Fruit fly (Drosophila melanogaster) whole organism, wandering third instar larva: ENCODE data around the gene CG10738.
A peak's percentile ranks its signal among the peaks of the same experiment; 100 is the strongest.

Experiments used
- Abd-B ChIP-seq: fragments of >200 bp; optimal IDR thresholded peaks from 2 replicates; lab custom pipeline; 2017; ENCODE audit warnings: missing biosample characterization, missing genetic modification characterization
- CG32264 ChIP-seq: fragments of 200-800 bp; sonication (Bioruptor generic); optimal IDR thresholded peaks from 2 replicates; lab custom pipeline; 2016; ENCODE audit warnings: missing biosample characterization, missing genetic modification characterization
- CG9705 ChIP-seq: fragments of 200-800 bp; sonication (Bioruptor generic); optimal IDR thresholded peaks from 2 replicates; lab custom pipeline; 2018; ENCODE audit warnings: missing biosample characterization, mild to moderate bottlenecking, missing genetic modification characterization
- CrebA ChIP-seq: fragments of 200-800 bp; sonication (Bioruptor generic); optimal IDR thresholded peaks from 2 replicates; lab custom pipeline; 2016; ENCODE audit warnings: missing biosample characterization, mild to moderate bottlenecking, missing genetic modification characterization, borderline replicate concordance
- Dfd ChIP-seq: fragments of >200 bp; optimal IDR thresholded peaks from 2 replicates; lab custom pipeline; 2017; ENCODE audit warnings: missing biosample characterization, missing genetic modification characterization
- Dif ChIP-seq: fragments of 200-275, 200-300 bp; sonication (Bioruptor generic); optimal IDR thresholded peaks from 2 replicates; lab custom pipeline; 2018; ENCODE audit warnings: missing biosample characterization, missing genetic modification characterization; ENCODE audit not compliant: partially characterized antibody
- GATAd ChIP-seq: sonication (Bioruptor generic); optimal IDR thresholded peaks from 2 replicates; lab custom pipeline; 2016; ENCODE audit warnings: missing biosample characterization, missing genetic modification characterization
- HLH106 ChIP-seq: fragments of 200-800 bp; optimal IDR thresholded peaks from 3 replicates; lab custom pipeline; 2019; ENCODE audit warnings: missing biosample characterization, mild to moderate bottlenecking, missing genetic modification characterization, moderate library complexity
- Hnf4 ChIP-seq: fragments of 200-800 bp; sonication (Bioruptor generic); optimal IDR thresholded peaks from 2 replicates; lab custom pipeline; 2016; ENCODE audit warnings: missing biosample characterization, mild to moderate bottlenecking, missing genetic modification characterization
- Hr78 ChIP-seq: fragments of >200 bp; optimal IDR thresholded peaks from 2 replicates; lab custom pipeline; 2017; ENCODE audit warnings: missing biosample characterization, missing genetic modification characterization
- Hr83 ChIP-seq: fragments of 200-300 bp; sonication (Bioruptor generic); optimal IDR thresholded peaks from 2 replicates; lab custom pipeline; 2016; ENCODE audit warnings: missing biosample characterization, mild to moderate bottlenecking, missing genetic modification characterization, moderate library complexity; ENCODE audit not compliant: poor library complexity, severe bottlenecking
- Jra ChIP-seq: sonication (Bioruptor generic); optimal IDR thresholded peaks from 2 replicates; lab custom pipeline; 2016; ENCODE audit warnings: missing biosample characterization, missing genetic modification characterization
- Mio ChIP-seq: sonication (Bioruptor generic); optimal IDR thresholded peaks from 2 replicates; lab custom pipeline; 2016; ENCODE audit warnings: missing biosample characterization, missing genetic modification characterization
- Myc ChIP-seq: fragments of >200 bp; optimal IDR thresholded peaks from 2 replicates; lab custom pipeline; 2017
- N ChIP-seq: fragments of >200 bp; optimal IDR thresholded peaks from 2 replicates; lab custom pipeline; 2018; ENCODE audit warnings: missing biosample characterization, missing external identifiers, missing genetic modification characterization
- OdsH ChIP-seq: fragments of 200-800 bp; sonication (Bioruptor generic); optimal IDR thresholded peaks from 2 replicates; lab custom pipeline; 2016; ENCODE audit warnings: missing biosample characterization, mild to moderate bottlenecking, missing genetic modification characterization
- Rel ChIP-seq, 2 experiments: fragments of 200-800 bp; sonication (Bioruptor generic) in 1 of 2; optimal IDR thresholded peaks; 2 replicates in 1 of 2; 3 replicates in 1 of 2; lab custom pipeline; 2016 to 2019; ENCODE audit warnings: mild to moderate bottlenecking in 2 of 2, missing biosample characterization in 2 of 2, missing genetic modification characterization in 2 of 2, moderate library complexity in 1 of 2
- Sp1 ChIP-seq: fragments of 200-800 bp; sonication (Bioruptor generic); optimal IDR thresholded peaks from 3 replicates; lab custom pipeline; 2019; ENCODE audit warnings: missing biosample characterization, mild to moderate bottlenecking, missing genetic modification characterization, moderate library complexity
- Vsx2 ChIP-seq: fragments of 200-300, 225-300 bp; sonication (Bioruptor generic); optimal IDR thresholded peaks from 2 replicates; lab custom pipeline; 2018; ENCODE audit warnings: missing biosample characterization, missing genetic modification characterization; ENCODE audit not compliant: partially characterized antibody
- br ChIP-seq: fragments of 200-800 bp; sonication (Bioruptor generic); optimal IDR thresholded peaks from 2 replicates; lab custom pipeline; 2016; ENCODE audit warnings: missing biosample characterization, missing genetic modification characterization
- brk ChIP-seq: fragments of 200-800 bp; sonication (Bioruptor generic); optimal IDR thresholded peaks from 2 replicates; lab custom pipeline; 2016; ENCODE audit warnings: missing biosample characterization, mild to moderate bottlenecking, missing genetic modification characterization
- dl ChIP-seq, 2 experiments: fragments of 175-275, 200-275 bp in 1 of 2; fragments of 200-275 bp in 1 of 2; sonication (Bioruptor generic); optimal IDR thresholded peaks; lab custom pipeline; 2018; ENCODE audit warnings: mild to moderate bottlenecking in 2 of 2, missing biosample characterization in 2 of 2, missing genetic modification characterization in 2 of 2, moderate library complexity in 2 of 2; ENCODE audit not compliant: partially characterized antibody in 2 of 2, insufficient read depth in 1 of 2
- dmrt93B ChIP-seq: fragments of 200-800 bp; sonication (Bioruptor generic); optimal IDR thresholded peaks from 2 replicates; lab custom pipeline; 2018; ENCODE audit warnings: missing biosample characterization, mild to moderate bottlenecking, missing genetic modification characterization
- dsf ChIP-seq: sonication (Bioruptor generic); optimal IDR thresholded peaks from 2 replicates; lab custom pipeline; 2016; ENCODE audit warnings: missing biosample characterization, missing genetic modification characterization, borderline replicate concordance
- ey ChIP-seq: fragments of 200-800 bp; sonication (Bioruptor generic); optimal IDR thresholded peaks from 2 replicates; lab custom pipeline; 2016; ENCODE audit warnings: missing biosample characterization, missing genetic modification characterization
- foxo ChIP-seq, 2 experiments: fragments of 200-800 bp; sonication (Bioruptor generic); optimal IDR thresholded peaks; 2 replicates in 1 of 2; 3 replicates in 1 of 2; lab custom pipeline; 2016 to 2017; ENCODE audit warnings: missing biosample characterization in 2 of 2, missing genetic modification characterization in 2 of 2
- fru ChIP-seq: fragments of 200-800 bp; sonication (Bioruptor generic); optimal IDR thresholded peaks from 3 replicates; lab custom pipeline; 2016; ENCODE audit warnings: missing biosample characterization, mild to moderate bottlenecking, missing genetic modification characterization
- h ChIP-seq: fragments of 200-800 bp; sonication (Bioruptor generic); optimal IDR thresholded peaks from 3 replicates; lab custom pipeline; 2016; ENCODE audit warnings: missing biosample characterization, mild to moderate bottlenecking, missing genetic modification characterization
- jim ChIP-seq: fragments of 175-275, 200-325 bp; sonication (Bioruptor generic); optimal IDR thresholded peaks from 2 replicates; lab custom pipeline; 2016; ENCODE audit warnings: missing biosample characterization, mild to moderate bottlenecking, missing genetic modification characterization
- lola ChIP-seq: fragments of >200 bp; optimal IDR thresholded peaks from 2 replicates; lab custom pipeline; 2017; ENCODE audit warnings: missing biosample characterization, missing genetic modification characterization
- pan ChIP-seq: fragments of >200 bp; optimal IDR thresholded peaks from 2 replicates; lab custom pipeline; 2017
- psq ChIP-seq: fragments of 200-800 bp; sonication (Bioruptor generic); optimal IDR thresholded peaks from 3 replicates; lab custom pipeline; 2017; ENCODE audit warnings: missing biosample characterization, mild to moderate bottlenecking, missing genetic modification characterization, moderate library complexity
- rgr ChIP-seq: fragments of 200-800 bp; sonication (Bioruptor generic); optimal IDR thresholded peaks from 3 replicates; lab custom pipeline; 2016; ENCODE audit warnings: missing biosample characterization, mild to moderate bottlenecking, missing genetic modification characterization
- sage ChIP-seq: fragments of 200-800 bp; sonication (Bioruptor generic); optimal IDR thresholded peaks from 2 replicates; lab custom pipeline; 2016; ENCODE audit warnings: missing biosample characterization, mild to moderate bottlenecking, missing genetic modification characterization
- sv ChIP-seq: fragments of 200-800 bp; sonication (Bioruptor generic); optimal IDR thresholded peaks from 3 replicates; lab custom pipeline; 2016; ENCODE audit warnings: missing biosample characterization, missing genetic modification characterization
- tai ChIP-seq: sonication (Bioruptor generic); optimal IDR thresholded peaks from 2 replicates; lab custom pipeline; 2016; ENCODE audit warnings: missing biosample characterization, missing genetic modification characterization
- usp ChIP-seq: fragments of >200 bp; optimal IDR thresholded peaks from 2 replicates; lab custom pipeline; 2017; ENCODE audit warnings: missing biosample characterization, missing genetic modification characterization
- woc ChIP-seq: sonication (Bioruptor generic); optimal IDR thresholded peaks from 2 replicates; lab custom pipeline; 2016; ENCODE audit warnings: missing biosample characterization, mild to moderate bottlenecking, missing genetic modification characterization

CG10738 gene

DNA sequence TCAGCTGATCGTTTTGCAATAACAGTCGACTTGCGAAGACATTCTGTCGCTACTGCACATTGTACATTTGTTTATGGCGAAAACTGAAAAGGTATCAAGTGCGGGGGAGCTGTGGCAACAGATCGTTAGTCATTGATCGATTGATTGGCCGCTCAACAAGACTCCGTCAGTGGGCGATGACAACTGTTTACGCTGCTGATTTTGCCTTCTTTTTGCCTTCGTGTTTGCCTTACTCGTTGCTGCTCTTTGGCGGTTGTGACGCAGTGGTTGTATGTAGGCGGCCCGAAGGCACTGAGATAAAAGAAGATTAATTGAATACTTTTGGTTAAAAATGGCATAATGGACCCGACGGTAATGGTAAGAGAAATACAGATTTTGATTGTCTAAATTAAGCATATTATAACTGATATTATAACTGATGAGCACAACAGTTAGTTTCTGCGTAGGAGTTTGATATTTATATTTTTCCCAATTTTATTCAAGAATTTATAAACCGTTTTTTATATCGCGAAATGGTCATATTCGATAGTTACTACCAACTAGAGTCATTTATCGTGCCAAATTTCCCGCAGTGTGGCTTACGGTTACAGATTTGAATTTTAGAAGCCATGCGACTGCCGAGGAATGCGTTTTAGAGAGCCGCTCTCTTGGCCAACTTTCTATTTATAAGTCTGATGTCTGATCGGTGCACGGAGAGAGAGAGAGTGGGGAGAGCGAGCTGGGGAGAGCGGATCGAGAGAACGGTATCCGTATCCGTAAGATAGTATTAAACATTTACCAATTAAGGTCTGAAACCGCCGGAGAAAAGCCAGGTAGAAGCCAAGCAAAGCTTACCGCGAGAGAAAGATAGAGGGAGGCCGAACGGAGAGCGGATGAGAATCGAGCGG, 26.2 kb downstream of the CG10738 start:
- TF ChIP-seq Abd-B (GFP tag; lab: Kevin White, UChicago) (no peak), jim (GFP tag; lab: Kevin White, UChicago) (no peak), Hnf4 (peak; percentile 68), HLH106 (tag; lab: Kevin White, UChicago) (peak; percentile 86), Myc (lab: Kevin White, UChicago) (no peak), ey (GFP tag; lab: Kevin White, UChicago) (peak; percentile 88), Sp1 (GFP tag; lab: Kevin White, UChicago) (peak; percentile 86), Vsx2 (GFP tag; lab: Kevin White, UChicago) (peak; percentile 91), pan (lab: Kevin White, UChicago) (no peak), Dif (GFP tag; lab: Kevin White, UChicago) (peak; percentile 97), foxo (GFP tag; optimal IDR thresholded peaks at IDR 0.05; lab: Kevin White, UChicago) (peak in 1 of 2 experiments; percentile 91), GATAd (GFP tag; lab: Kevin White, UChicago) (no peak), CG9705 (no peak), Hr83 (GFP tag; lab: Kevin White, UChicago) (peak; percentile 59), dsf (GFP tag; lab: Kevin White, UChicago) (no peak), dl (GFP tag; optimal IDR thresholded peaks at IDR 0.05; lab: Kevin White, UChicago; ENCODE audit: insufficient read depth in 1 of 2, partially characterized antibody in 2 of 2) (peak; percentile 91 to 95), Hr78 (GFP tag; lab: Kevin White, UChicago) (no peak), CrebA (GFP tag; lab: Kevin White, UChicago) (no peak), sage (GFP tag; lab: Kevin White, UChicago) (peak; percentile 34), brk (GFP tag; lab: Kevin White, UChicago) (peak; percentile 71), h (GFP tag; lab: Kevin White, UChicago) (peak; percentile 93), tai (no peak), Mio (GFP tag; lab: Kevin White, UChicago) (no peak), OdsH (peak; percentile 94), CG32264 (GFP tag; lab: Kevin White, UChicago) (peak; percentile 47), fru (GFP tag; lab: Kevin White, UChicago) (peak; percentile 90), usp (no peak), dmrt93B (peak; percentile 80), woc (GFP tag; lab: Kevin White, UChicago) (peak; percentile 58), N (GFP tag; lab: Kevin White, UChicago) (no peak), Dfd (GFP tag; lab: Kevin White, UChicago) (no peak), psq (peak; percentile 87), br (peak; percentile 83), lola (no peak), sv (GFP tag; lab: Kevin White, UChicago) (peak; percentile 77), rgr (GFP tag; lab: Kevin White, UChicago) (peak; percentile 90), Rel (GFP tag; optimal IDR thresholded peaks at IDR 0.05; lab: Kevin White, UChicago) (no peak), Rel (tag; optimal IDR thresholded peaks at IDR 0.05; lab: Kevin White, UChicago) (no peak), Jra (GFP tag; lab: Kevin White, UChicago) (no peak)
- TF ChIP-seq, all 38 proteins: peak for 21
